Fruit fly (Drosophila melanogaster): ENCODE data around the gene CG14374.

The CG14374 gene

dm6 chr3R:13364175-13365174 lies 32.5 kb downstream of the CG14374 start, which contains the start of gene Dic1 (continued):
- TF ChIP-seq fd102C (GFP tag; optimal IDR thresholded peaks at IDR 0.05): no peak
- TF ChIP-seq sob (GFP tag; IDR thresholded peaks at IDR 0.05): peak; percentile 89
- TF ChIP-seq CG2199 (GFP tag; IDR thresholded peaks at IDR 0.05): peak; percentile 77; the same call in 1 of the 3 replicates
- TF ChIP-seq CG7271 (tag; optimal IDR thresholded peaks at IDR 0.05): peak; percentile 84
- TF ChIP-seq ATbp (GFP tag; optimal IDR thresholded peaks at IDR 0.05): peak; percentile 96
- TF ChIP-seq ind (GFP tag; optimal IDR thresholded peaks at IDR 0.05): peak; percentile 95
- TF ChIP-seq CG8765 (GFP tag; IDR thresholded peaks at IDR 0.05): peak; percentile 61; the same call in 1 of the 2 replicates
- peak; percentile 73 for TF ChIP-seq Rx (GFP tag; IDR thresholded peaks at IDR 0.05)
- TF ChIP-seq CG7786 (GFP tag; optimal IDR thresholded peaks at IDR 0.05): peak; percentile 91
- TF ChIP-seq Bdp1 (GFP tag; optimal IDR thresholded peaks at IDR 0.05): peak; percentile 85
- TF ChIP-seq Hr78 (GFP tag; optimal IDR thresholded peaks at IDR 0.05): peak in 1 of 2 experiments; percentile 99
- peak; percentile 93 for TF ChIP-seq CG6813 (GFP tag; optimal IDR thresholded peaks at IDR 0.05)
- peak; percentile 77 for TF ChIP-seq CG8089 (GFP tag; optimal IDR thresholded peaks at IDR 0.05)
- TF ChIP-seq CG7928 (GFP tag; optimal IDR thresholded peaks at IDR 0.05): peak; percentile 80
- TF ChIP-seq ssp (GFP tag; IDR thresholded peaks at IDR 0.05): peak; percentile 82
- peak; percentile 90 for TF ChIP-seq CG8359 (GFP tag; optimal IDR thresholded peaks at IDR 0.05; ENCODE audit: borderline replicate concordance)
- peak; percentile 99 for TF ChIP-seq CG3281 (GFP tag; optimal IDR thresholded peaks at IDR 0.05)
- peak; percentile 54 for TF ChIP-seq crol (GFP tag; IDR thresholded peaks at IDR 0.05)
- peak; percentile 96 for TF ChIP-seq CG2712 (tag; optimal IDR thresholded peaks at IDR 0.05)
- peak; percentile 91 for TF ChIP-seq Drgx (GFP tag; IDR thresholded peaks at IDR 0.05)
- peak; percentile 84 for TF ChIP-seq ab (GFP tag; optimal IDR thresholded peaks at IDR 0.05)
- TF ChIP-seq yki (optimal IDR thresholded peaks at IDR 0.05): peak; percentile 45
- TF ChIP-seq Hmr (GFP tag; optimal IDR thresholded peaks at IDR 0.05): peak; percentile 98
- peak; percentile 91 for TF ChIP-seq tap (tag; optimal IDR thresholded peaks at IDR 0.05)
- TF ChIP-seq Scr (GFP tag; IDR thresholded peaks at IDR 0.05; ENCODE audit: partially characterized antibody): peak; percentile 17; the same call in 1 of the 2 replicates
- peak; percentile 95 for TF ChIP-seq Fer2 (tag; optimal IDR thresholded peaks at IDR 0.05)
- peak; percentile 98 for TF ChIP-seq lab (GFP tag; optimal IDR thresholded peaks at IDR 0.05)
- TF ChIP-seq wdn (GFP tag; IDR thresholded peaks at IDR 0.05): peak; percentile 82
- TF ChIP-seq gfzf (GFP tag; optimal IDR thresholded peaks at IDR 0.05): no peak
- TF ChIP-seq CG11398 (GFP tag; optimal IDR thresholded peaks at IDR 0.05): peak; percentile 78
- peak; percentile 37; the same call in 1 of the 3 replicates for TF ChIP-seq Optix (GFP tag; IDR thresholded peaks at IDR 0.05)
- peak; percentile 79 for TF ChIP-seq rib (GFP tag; IDR thresholded peaks at IDR 0.05)
- peak; percentile 79 for TF ChIP-seq Lhr (GFP tag; optimal IDR thresholded peaks at IDR 0.05)
- TF ChIP-seq fu2 (GFP tag; optimal IDR thresholded peaks at IDR 0.05): peak; percentile 91
- no peak for TF ChIP-seq Sin3A (optimal IDR thresholded peaks at IDR 0.05)
- TF ChIP-seq CG4854 (GFP tag; optimal IDR thresholded peaks at IDR 0.05): peak; percentile 87
- TF ChIP-seq Dfd (GFP tag; optimal IDR thresholded peaks at IDR 0.05): peak in 1 of 2 experiments; percentile 35
- no peak; the same call in 1 of the 2 replicates for TF ChIP-seq CkIIα-i1 (GFP tag; IDR thresholded peaks at IDR 0.05)
- peak; percentile 75 for TF ChIP-seq CG8290 (GFP tag; optimal IDR thresholded peaks at IDR 0.05)
- TF ChIP-seq CG8290 (tag; optimal IDR thresholded peaks at IDR 0.05): peak in 1 of 2 experiments; percentile 74
- TF ChIP-seq repo (GFP tag; optimal IDR thresholded peaks at IDR 0.05): peak; percentile 82
- TF ChIP-seq CG30431 (GFP tag; optimal IDR thresholded peaks at IDR 0.05): peak; percentile 93
- TF ChIP-seq CG13424 (tag; optimal IDR thresholded peaks at IDR 0.05): peak; percentile 98
- peak; percentile 52; the same call in 1 of the 2 replicates for TF ChIP-seq tna (GFP tag; IDR thresholded peaks at IDR 0.05; ENCODE audit: partially characterized antibody)
- peak; percentile 83 to 93 for TF ChIP-seq Pdp1 (GFP tag; optimal IDR thresholded peaks at IDR 0.05)
- TF ChIP-seq CG18619 (GFP tag; optimal IDR thresholded peaks at IDR 0.05): peak; percentile 98
- peak; percentile 89 for TF ChIP-seq lbe (GFP tag; optimal IDR thresholded peaks at IDR 0.05)
- TF ChIP-seq Aef1 (GFP tag; IDR thresholded peaks at IDR 0.05): peak; percentile 93

Measured in whole organism, embryonic.